Fruit fly (Drosophila melanogaster) whole organism, wandering third instar larva: Measurements from ENCODE around the gene CG31643.

Experiments
- CG32264 ChIP-seq: fragments of 200-800 bp; sonication (Bioruptor generic); optimal IDR thresholded peaks from 2 replicates; lab custom pipeline; 2016; ENCODE audit warnings: missing biosample characterization, missing genetic modification characterization
- CG9705 ChIP-seq: fragments of 200-800 bp; sonication (Bioruptor generic); optimal IDR thresholded peaks from 2 replicates; lab custom pipeline; 2018; ENCODE audit warnings: missing biosample characterization, mild to moderate bottlenecking, missing genetic modification characterization
- CrebA ChIP-seq: fragments of 200-800 bp; sonication (Bioruptor generic); optimal IDR thresholded peaks from 2 replicates; lab custom pipeline; 2016; ENCODE audit warnings: missing biosample characterization, mild to moderate bottlenecking, missing genetic modification characterization, borderline replicate concordance
- Dif ChIP-seq: fragments of 200-275, 200-300 bp; sonication (Bioruptor generic); optimal IDR thresholded peaks from 2 replicates; lab custom pipeline; 2018; ENCODE audit warnings: missing biosample characterization, missing genetic modification characterization; ENCODE audit not compliant: partially characterized antibody
- HLH106 ChIP-seq: fragments of 200-800 bp; optimal IDR thresholded peaks from 3 replicates; lab custom pipeline; 2019; ENCODE audit warnings: missing biosample characterization, mild to moderate bottlenecking, missing genetic modification characterization, moderate library complexity
- Hnf4 ChIP-seq: fragments of 200-800 bp; sonication (Bioruptor generic); optimal IDR thresholded peaks from 2 replicates; lab custom pipeline; 2016; ENCODE audit warnings: missing biosample characterization, mild to moderate bottlenecking, missing genetic modification characterization
- Hr83 ChIP-seq: fragments of 200-300 bp; sonication (Bioruptor generic); optimal IDR thresholded peaks from 2 replicates; lab custom pipeline; 2016; ENCODE audit warnings: missing biosample characterization, mild to moderate bottlenecking, missing genetic modification characterization, moderate library complexity; ENCODE audit not compliant: poor library complexity, severe bottlenecking
- Jra ChIP-seq: sonication (Bioruptor generic); optimal IDR thresholded peaks from 2 replicates; lab custom pipeline; 2016; ENCODE audit warnings: missing biosample characterization, missing genetic modification characterization
- Mio ChIP-seq: sonication (Bioruptor generic); optimal IDR thresholded peaks from 2 replicates; lab custom pipeline; 2016; ENCODE audit warnings: missing biosample characterization, missing genetic modification characterization
- Myc ChIP-seq: fragments of >200 bp; optimal IDR thresholded peaks from 2 replicates; lab custom pipeline; 2017
- Rel ChIP-seq, 2 experiments: fragments of 200-800 bp; sonication (Bioruptor generic) in 1 of 2; optimal IDR thresholded peaks; 2 replicates in 1 of 2; 3 replicates in 1 of 2; lab custom pipeline; 2016 to 2019; ENCODE audit warnings: mild to moderate bottlenecking in 2 of 2, missing biosample characterization in 2 of 2, missing genetic modification characterization in 2 of 2, moderate library complexity in 1 of 2
- Sp1 ChIP-seq: fragments of 200-800 bp; sonication (Bioruptor generic); optimal IDR thresholded peaks from 3 replicates; lab custom pipeline; 2019; ENCODE audit warnings: missing biosample characterization, mild to moderate bottlenecking, missing genetic modification characterization, moderate library complexity
- Vsx2 ChIP-seq: fragments of 200-300, 225-300 bp; sonication (Bioruptor generic); optimal IDR thresholded peaks from 2 replicates; lab custom pipeline; 2018; ENCODE audit warnings: missing biosample characterization, missing genetic modification characterization; ENCODE audit not compliant: partially characterized antibody
- br ChIP-seq: fragments of 200-800 bp; sonication (Bioruptor generic); optimal IDR thresholded peaks from 2 replicates; lab custom pipeline; 2016; ENCODE audit warnings: missing biosample characterization, missing genetic modification characterization
- brk ChIP-seq: fragments of 200-800 bp; sonication (Bioruptor generic); optimal IDR thresholded peaks from 2 replicates; lab custom pipeline; 2016; ENCODE audit warnings: missing biosample characterization, mild to moderate bottlenecking, missing genetic modification characterization
- dl ChIP-seq, 2 experiments: fragments of 175-275, 200-275 bp in 1 of 2; fragments of 200-275 bp in 1 of 2; sonication (Bioruptor generic); optimal IDR thresholded peaks; lab custom pipeline; 2018; ENCODE audit warnings: mild to moderate bottlenecking in 2 of 2, missing biosample characterization in 2 of 2, missing genetic modification characterization in 2 of 2, moderate library complexity in 2 of 2; ENCODE audit not compliant: partially characterized antibody in 2 of 2, insufficient read depth in 1 of 2
- dmrt93B ChIP-seq: fragments of 200-800 bp; sonication (Bioruptor generic); optimal IDR thresholded peaks from 2 replicates; lab custom pipeline; 2018; ENCODE audit warnings: missing biosample characterization, mild to moderate bottlenecking, missing genetic modification characterization
- dsf ChIP-seq: sonication (Bioruptor generic); optimal IDR thresholded peaks from 2 replicates; lab custom pipeline; 2016; ENCODE audit warnings: missing biosample characterization, missing genetic modification characterization, borderline replicate concordance
- ey ChIP-seq: fragments of 200-800 bp; sonication (Bioruptor generic); optimal IDR thresholded peaks from 2 replicates; lab custom pipeline; 2016; ENCODE audit warnings: missing biosample characterization, missing genetic modification characterization
- foxo ChIP-seq, 2 experiments: fragments of 200-800 bp; sonication (Bioruptor generic); optimal IDR thresholded peaks; 2 replicates in 1 of 2; 3 replicates in 1 of 2; lab custom pipeline; 2016 to 2017; ENCODE audit warnings: missing biosample characterization in 2 of 2, missing genetic modification characterization in 2 of 2
- fru ChIP-seq: fragments of 200-800 bp; sonication (Bioruptor generic); optimal IDR thresholded peaks from 3 replicates; lab custom pipeline; 2016; ENCODE audit warnings: missing biosample characterization, mild to moderate bottlenecking, missing genetic modification characterization
- h ChIP-seq: fragments of 200-800 bp; sonication (Bioruptor generic); optimal IDR thresholded peaks from 3 replicates; lab custom pipeline; 2016; ENCODE audit warnings: missing biosample characterization, mild to moderate bottlenecking, missing genetic modification characterization
- jim ChIP-seq: fragments of 175-275, 200-325 bp; sonication (Bioruptor generic); optimal IDR thresholded peaks from 2 replicates; lab custom pipeline; 2016; ENCODE audit warnings: missing biosample characterization, mild to moderate bottlenecking, missing genetic modification characterization
- lola ChIP-seq: fragments of >200 bp; optimal IDR thresholded peaks from 2 replicates; lab custom pipeline; 2017; ENCODE audit warnings: missing biosample characterization, missing genetic modification characterization
- pan ChIP-seq: fragments of >200 bp; optimal IDR thresholded peaks from 2 replicates; lab custom pipeline; 2017
- psq ChIP-seq: fragments of 200-800 bp; sonication (Bioruptor generic); optimal IDR thresholded peaks from 3 replicates; lab custom pipeline; 2017; ENCODE audit warnings: missing biosample characterization, mild to moderate bottlenecking, missing genetic modification characterization, moderate library complexity
- rgr ChIP-seq: fragments of 200-800 bp; sonication (Bioruptor generic); optimal IDR thresholded peaks from 3 replicates; lab custom pipeline; 2016; ENCODE audit warnings: missing biosample characterization, mild to moderate bottlenecking, missing genetic modification characterization
- sage ChIP-seq: fragments of 200-800 bp; sonication (Bioruptor generic); optimal IDR thresholded peaks from 2 replicates; lab custom pipeline; 2016; ENCODE audit warnings: missing biosample characterization, mild to moderate bottlenecking, missing genetic modification characterization
- tai ChIP-seq: sonication (Bioruptor generic); optimal IDR thresholded peaks from 2 replicates; lab custom pipeline; 2016; ENCODE audit warnings: missing biosample characterization, missing genetic modification characterization
- usp ChIP-seq: fragments of >200 bp; optimal IDR thresholded peaks from 2 replicates; lab custom pipeline; 2017; ENCODE audit warnings: missing biosample characterization, missing genetic modification characterization
- woc ChIP-seq: sonication (Bioruptor generic); optimal IDR thresholded peaks from 2 replicates; lab custom pipeline; 2016; ENCODE audit warnings: missing biosample characterization, mild to moderate bottlenecking, missing genetic modification characterization

Gene CG31643

DNA sequence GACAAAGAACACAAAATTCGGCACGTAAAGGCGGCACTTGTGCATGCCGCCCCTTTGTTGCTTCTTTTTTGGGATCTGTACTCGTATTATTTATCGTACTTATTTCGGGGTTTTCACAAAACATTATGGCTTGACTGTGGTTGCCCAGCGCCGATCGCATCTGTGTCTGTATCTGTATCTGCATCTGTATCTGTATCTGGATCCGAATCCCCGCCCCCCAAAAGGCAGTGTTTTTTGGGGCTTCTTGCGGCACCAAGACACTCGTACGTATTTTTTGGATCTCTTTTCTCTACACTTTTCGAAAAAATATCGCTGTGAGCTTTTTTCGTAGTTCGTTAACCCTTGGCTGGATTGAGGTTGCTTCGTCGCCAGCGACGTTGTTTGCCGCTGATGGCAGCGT, 49.8 kb downstream of the CG31643 start:
- no peak for TF ChIP-seq Mio
- no peak for TF ChIP-seq dmrt93B (GFP tag; lab: Kevin White, UChicago)
- TF ChIP-seq Dif (GFP tag; lab: Kevin White, UChicago): peak; percentile 24
- TF ChIP-seq Sp1 (GFP tag; lab: Kevin White, UChicago): peak; percentile 18
- TF ChIP-seq ey (GFP tag; lab: Kevin White, UChicago): no peak
- no peak for TF ChIP-seq Rel (GFP tag; optimal IDR thresholded peaks at IDR 0.05; lab: Kevin White, UChicago)
- TF ChIP-seq Rel (tag; optimal IDR thresholded peaks at IDR 0.05; lab: Kevin White, UChicago): peak; percentile 88
- TF ChIP-seq jim (GFP tag; lab: Kevin White, UChicago): peak; percentile 26
- TF ChIP-seq Jra (GFP tag; lab: Kevin White, UChicago): no peak
- TF ChIP-seq foxo (GFP tag; optimal IDR thresholded peaks at IDR 0.05; lab: Kevin White, UChicago): no peak
- no peak for TF ChIP-seq sage (GFP tag; lab: Kevin White, UChicago)
- no peak for TF ChIP-seq tai (GFP tag; lab: Kevin White, UChicago)
- no peak for TF ChIP-seq Hnf4 (GFP tag; lab: Kevin White, UChicago)
- TF ChIP-seq psq: no peak
- TF ChIP-seq usp (GFP tag; lab: Kevin White, UChicago): no peak
- no peak for TF ChIP-seq lola (GFP tag; lab: Kevin White, UChicago)
- TF ChIP-seq CG32264 (GFP tag; lab: Kevin White, UChicago): no peak
- no peak for TF ChIP-seq CG9705 (GFP tag; lab: Kevin White, UChicago)
- TF ChIP-seq pan (lab: Kevin White, UChicago): no peak
- peak; percentile 64 for TF ChIP-seq Hr83 (GFP tag; lab: Kevin White, UChicago)
- no peak for TF ChIP-seq dsf
- peak; percentile 12 for TF ChIP-seq br

DNA sequence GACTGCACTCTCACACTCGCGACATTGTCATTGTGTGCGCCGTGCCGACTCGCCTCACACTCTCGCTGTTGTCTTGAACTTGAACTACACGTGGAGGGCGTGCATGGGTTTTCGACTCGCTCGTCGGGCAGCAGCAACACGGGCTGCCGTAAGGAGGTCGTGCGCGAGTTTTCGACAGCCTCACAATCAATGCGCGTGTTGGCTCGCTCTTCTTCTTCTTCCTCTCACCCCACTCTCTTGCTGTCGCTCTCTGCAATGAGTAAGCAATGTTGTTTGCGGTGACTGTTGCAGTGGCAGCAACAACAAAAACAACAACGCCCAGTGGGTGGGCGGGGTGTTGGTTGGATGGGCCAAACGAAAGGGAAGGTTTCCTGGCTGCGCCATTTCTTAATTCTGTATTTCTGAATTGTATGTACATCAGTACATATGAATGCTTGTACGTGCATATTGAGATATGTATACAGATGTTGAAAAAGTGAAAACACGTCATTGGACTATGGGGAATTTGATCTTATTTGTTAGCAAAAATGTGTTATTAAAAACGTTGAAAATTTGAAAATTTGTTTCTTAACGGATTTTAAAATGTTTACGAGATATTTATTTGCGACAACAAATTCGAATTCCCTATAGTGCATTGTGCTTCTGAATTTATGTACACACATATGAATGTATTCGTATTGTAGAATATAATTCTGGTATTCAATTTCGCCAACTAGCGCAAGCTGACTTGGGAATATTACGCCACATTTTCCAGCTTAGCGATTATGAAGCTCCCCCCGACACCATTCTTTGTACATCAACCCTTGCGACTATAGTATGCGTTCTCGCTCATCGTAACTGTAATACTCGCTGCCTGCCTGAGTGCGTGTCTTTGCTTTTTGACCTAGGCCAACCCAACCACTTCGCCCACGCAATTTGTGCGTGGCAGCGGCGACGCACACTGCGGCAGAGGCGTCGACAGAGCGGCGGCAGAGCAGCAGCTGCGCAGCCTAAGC, 50.8 kb downstream of the CG31643 start:
- TF ChIP-seq rgr (peak; percentile 27), Myc (lab: Kevin White, UChicago) (no peak), CG9705 (GFP tag; lab: Kevin White, UChicago) (peak; percentile 21), Sp1 (GFP tag; lab: Kevin White, UChicago) (peak; percentile 49), Dif (GFP tag; lab: Kevin White, UChicago) (peak; percentile 83), Hr83 (GFP tag; lab: Kevin White, UChicago) (peak; percentile 9), tai (GFP tag; lab: Kevin White, UChicago) (peak; percentile 98), sage (GFP tag; lab: Kevin White, UChicago) (peak; percentile 29), brk (GFP tag; lab: Kevin White, UChicago) (no peak), jim (GFP tag; lab: Kevin White, UChicago) (peak; percentile 39), HLH106 (tag; lab: Kevin White, UChicago) (peak; percentile 29), Rel (GFP tag; optimal IDR thresholded peaks at IDR 0.05; lab: Kevin White, UChicago) (no peak), Rel (tag; optimal IDR thresholded peaks at IDR 0.05; lab: Kevin White, UChicago) (peak; percentile 87), fru (peak; percentile 46), dsf (no peak), h (GFP tag; lab: Kevin White, UChicago) (peak; percentile 95), CrebA (GFP tag; lab: Kevin White, UChicago) (no peak), Vsx2 (GFP tag; lab: Kevin White, UChicago) (peak; percentile 48), woc (GFP tag; lab: Kevin White, UChicago) (no peak), CG32264 (GFP tag; lab: Kevin White, UChicago) (no peak), psq (peak; percentile 56), usp (GFP tag; lab: Kevin White, UChicago) (no peak), dl (GFP tag; optimal IDR thresholded peaks at IDR 0.05; lab: Kevin White, UChicago; ENCODE audit: insufficient read depth in 1 of 2, partially characterized antibody in 2 of 2) (peak; percentile 58 to 74), ey (GFP tag; lab: Kevin White, UChicago) (peak; percentile 6), foxo (GFP tag; optimal IDR thresholded peaks at IDR 0.05; lab: Kevin White, UChicago) (no peak), br (peak; percentile 22), Jra (GFP tag; lab: Kevin White, UChicago) (peak; percentile 96)
